Fruit fly (Drosophila melanogaster) whole organism, embryonic: ENCODE measurements around the gene Sec63.

ENCODE experiments used
- Asciz ChIP-seq: fragments of 200-800 bp; sonication (Bioruptor generic); optimal IDR thresholded peaks from 2 replicates; lab custom pipeline; 2017; ENCODE audit warnings: missing biosample characterization, mild to moderate bottlenecking, missing genetic modification characterization, missing genetic modification reagents
- Bgb ChIP-seq: fragments of 200-800 bp; sonication (Bioruptor generic); IDR thresholded peaks from 2 replicates; pipeline ENCODE4 v1.3.6; 2022; ENCODE audit warnings: missing biosample characterization, missing genetic modification characterization; ENCODE audit not compliant: partially characterized antibody
- CG14710 ChIP-seq: fragments of 200-800 bp; sonication (Bioruptor generic); optimal IDR thresholded peaks from 3 replicates; lab custom pipeline; 2019; ENCODE audit warnings: missing biosample characterization, mild to moderate bottlenecking, missing genetic modification characterization, moderate library complexity
- CG16815 ChIP-seq: fragments of 200-800 bp; sonication (Bioruptor generic); optimal IDR thresholded peaks from 3 replicates; lab custom pipeline; 2017; ENCODE audit warnings: missing biosample characterization, mild to moderate bottlenecking, missing genetic modification characterization
- CG2875 ChIP-seq: fragments of 200-800 bp; sonication (Bioruptor generic); optimal IDR thresholded peaks from 2 replicates; lab custom pipeline; 2017; ENCODE audit warnings: missing biosample characterization, mild to moderate bottlenecking, missing genetic modification characterization, missing genetic modification reagents
- CG30403 ChIP-seq: fragments of 200-800 bp; sonication (Bioruptor generic); optimal IDR thresholded peaks from 3 replicates; lab custom pipeline; 2016; ENCODE audit warnings: missing biosample characterization, missing genetic modification characterization
- CG4282 ChIP-seq: fragments of 200-800 bp; sonication (Bioruptor generic); optimal IDR thresholded peaks from 2 replicates; lab custom pipeline; 2016; ENCODE audit warnings: missing biosample characterization, missing genetic modification characterization
- CG4404 ChIP-seq: fragments of 200-800 bp; sonication (Bioruptor generic); IDR thresholded peaks from 2 replicates; pipeline ENCODE4 v1.3.6; 2022; ENCODE audit warnings: missing biosample characterization, missing genetic modification characterization
- CG6175 ChIP-seq: fragments of 200-800 bp; sonication (Bioruptor generic); IDR thresholded peaks from 3 replicates; pipeline ENCODE4 v1.3.6; 2022; ENCODE audit warnings: missing biosample characterization, missing genetic modification characterization
- CG6689 ChIP-seq: fragments of 200-800 bp; sonication (Bioruptor generic); IDR thresholded peaks from 2 replicates; pipeline ENCODE4 v1.3.6; 2022; ENCODE audit warnings: missing biosample characterization, missing genetic modification characterization
- CG7987 ChIP-seq: fragments of 200-800 bp; sonication (Bioruptor generic); optimal IDR thresholded peaks from 2 replicates; lab custom pipeline; 2018; ENCODE audit warnings: missing biosample characterization, mild to moderate bottlenecking, missing genetic modification characterization, moderate library complexity
- CG8290 ChIP-seq, 3 experiments: fragments of 200-800 bp; sonication (Bioruptor generic); optimal IDR thresholded peaks; 2 replicates each; lab custom pipeline; 2016 to 2019; ENCODE audit warnings: missing biosample characterization in 3 of 3, missing genetic modification characterization in 3 of 3, mild to moderate bottlenecking in 2 of 3, moderate library complexity in 1 of 3
- CG8765 ChIP-seq: fragments of 200-800 bp; sonication (Bioruptor generic); IDR thresholded peaks from 2 replicates; pipeline ENCODE4 v1.3.6; 2022; ENCODE audit warnings: missing biosample characterization, missing genetic modification characterization
- CG9215 ChIP-seq: fragments of 200-800 bp; sonication (Bioruptor generic); IDR thresholded peaks from 2 replicates; pipeline ENCODE4 v1.3.6; 2022; ENCODE audit warnings: missing biosample characterization, missing genetic modification characterization
- CG9876 ChIP-seq: fragments of 200-800 bp; sonication (Bioruptor generic); optimal IDR thresholded peaks from 2 replicates; lab custom pipeline; 2016; ENCODE audit warnings: missing biosample characterization, missing genetic modification characterization
- Ets65A ChIP-seq: fragments of 200-800 bp; sonication (Bioruptor generic); peaks from one replicate; lab custom pipeline; 2016; ENCODE audit warnings: missing biosample characterization, missing genetic modification characterization
- Ets97D ChIP-seq: fragments of 200-800 bp; sonication (Bioruptor generic); optimal IDR thresholded peaks from 3 replicates; lab custom pipeline; 2016; ENCODE audit warnings: missing biosample characterization, missing genetic modification characterization
- Fer1 ChIP-seq: fragments of 200-800 bp; sonication (Bioruptor generic); optimal IDR thresholded peaks from 2 replicates; lab custom pipeline; 2017; ENCODE audit warnings: missing biosample characterization, mild to moderate bottlenecking, missing genetic modification characterization
- MESR4 ChIP-seq: fragments of 200-800 bp; sonication (Bioruptor generic); optimal IDR thresholded peaks from 2 replicates; lab custom pipeline; 2018; ENCODE audit warnings: missing biosample characterization, mild to moderate bottlenecking, missing genetic modification characterization, moderate library complexity
- Neu2 ChIP-seq: fragments of 200-800 bp; sonication (Bioruptor generic); optimal IDR thresholded peaks from 3 replicates; lab custom pipeline; 2016; ENCODE audit warnings: missing biosample characterization, missing genetic modification characterization, borderline replicate concordance
- Taf1 ChIP-seq: fragments of 200-800 bp; sonication (Bioruptor generic); IDR thresholded peaks from 2 replicates; pipeline ENCODE4 v1.3.6; 2022; ENCODE audit warnings: missing biosample characterization, missing genetic modification characterization
- Xrp1 ChIP-seq: fragments of 200-800 bp; sonication (Bioruptor generic); IDR thresholded peaks from 2 replicates; pipeline ENCODE4 v1.3.6; 2022; ENCODE audit warnings: missing biosample characterization, missing genetic modification characterization
- ab ChIP-seq: fragments of 200-800 bp; sonication (Bioruptor generic); optimal IDR thresholded peaks from 2 replicates; lab custom pipeline; 2016; ENCODE audit warnings: missing biosample characterization, missing genetic modification characterization
- cad ChIP-seq: fragments of >200 bp; optimal IDR thresholded peaks from 2 replicates; lab custom pipeline; 2017; ENCODE audit warnings: missing biosample characterization, missing genetic modification characterization
- chinmo ChIP-seq: fragments of 200-800 bp; sonication (Bioruptor generic); IDR thresholded peaks from 4 replicates; pipeline ENCODE4 v1.3.6; 2022; ENCODE audit warnings: missing biosample characterization, missing genetic modification characterization; ENCODE audit not compliant: partially characterized antibody
- dimm ChIP-seq: fragments of 200-800 bp; sonication (Bioruptor generic); IDR thresholded peaks from 2 replicates; pipeline ENCODE4 v1.3.6; 2022; ENCODE audit warnings: missing biosample characterization, missing genetic modification characterization
- ems ChIP-seq: fragments of 200-800 bp; sonication (Bioruptor generic); optimal IDR thresholded peaks from 3 replicates; lab custom pipeline; 2016; ENCODE audit warnings: missing biosample characterization, missing genetic modification characterization
- en ChIP-seq: fragments of 200-800 bp; sonication (Bioruptor generic); optimal IDR thresholded peaks from 2 replicates; lab custom pipeline; 2016; ENCODE audit warnings: missing biosample characterization, missing genetic modification characterization
- esg ChIP-seq: fragments of 200-800 bp; sonication (Bioruptor generic); conservative IDR thresholded peaks from 2 replicates; pipeline ENCODE4 v1.3.6; 2022; ENCODE audit warnings: missing biosample characterization, missing genetic modification characterization
- ewg ChIP-seq: fragments of 200-800 bp; sonication (Bioruptor generic); optimal IDR thresholded peaks from 3 replicates; lab custom pipeline; 2017; ENCODE audit warnings: mild to moderate bottlenecking, missing biosample characterization, missing genetic modification reagents, missing genetic modification characterization
- gsb-n ChIP-seq: fragments of 200-800 bp; sonication (Bioruptor generic); optimal IDR thresholded peaks from 3 replicates; lab custom pipeline; 2018; ENCODE audit warnings: missing biosample characterization, mild to moderate bottlenecking, missing genetic modification characterization
- gt ChIP-seq: fragments of 200-800 bp; sonication (Bioruptor generic); IDR thresholded peaks from 2 replicates; pipeline ENCODE4 v1.3.6; 2022; ENCODE audit warnings: missing biosample characterization, missing genetic modification characterization
- hbn ChIP-seq: fragments of 200-800 bp; sonication (Bioruptor generic); IDR thresholded peaks from 2 replicates; pipeline ENCODE4 v1.3.6; 2022; ENCODE audit warnings: missing biosample characterization, missing genetic modification characterization; ENCODE audit not compliant: partially characterized antibody
- hkb ChIP-seq, 2 experiments: fragments of 200-800 bp in 1 of 2; fragments of >200 bp in 1 of 2; sonication (Bioruptor generic) in 1 of 2; IDR thresholded peaks in 1 of 2; optimal IDR thresholded peaks in 1 of 2; 2 replicates each; pipeline versions ENCODE4 v1.3.6 to Lab custom; 2017 to 2022; ENCODE audit warnings: missing biosample characterization in 1 of 2, missing genetic modification characterization in 1 of 2
- insv ChIP-seq, 2 experiments: fragments of 200-800 bp; sonication (Bioruptor generic); optimal IDR thresholded peaks; 3 replicates each; lab custom pipeline; 2016 to 2018; ENCODE audit warnings: missing biosample characterization in 2 of 2, missing genetic modification characterization in 2 of 2
- kni ChIP-seq: fragments of 200-800 bp; sonication (Bioruptor generic); optimal IDR thresholded peaks from 3 replicates; lab custom pipeline; 2017; ENCODE audit warnings: mild to moderate bottlenecking, missing biosample characterization, missing genetic modification reagents, missing genetic modification characterization
- nmo ChIP-seq: fragments of 200-800 bp; sonication (Bioruptor generic); optimal IDR thresholded peaks from 2 replicates; lab custom pipeline; 2018; ENCODE audit warnings: missing biosample characterization, mild to moderate bottlenecking, missing genetic modification characterization, moderate library complexity
- otp ChIP-seq: fragments of 200-800 bp; sonication (Bioruptor generic); IDR thresholded peaks from 3 replicates; pipeline ENCODE4, ENCODE4 v1.3.6; 2022; ENCODE audit warnings: missing biosample characterization, missing genetic modification characterization
- pfk ChIP-seq: fragments of 200-800 bp; sonication (Bioruptor generic); optimal IDR thresholded peaks from 2 replicates; lab custom pipeline; 2018; ENCODE audit warnings: missing biosample characterization, mild to moderate bottlenecking, missing genetic modification characterization, moderate library complexity
- row ChIP-seq: fragments of 200-800 bp; sonication (Bioruptor generic); IDR thresholded peaks from 3 replicates; pipeline ENCODE4 v1.3.6; 2022; ENCODE audit warnings: missing biosample characterization, missing genetic modification characterization
- run ChIP-seq: fragments of 200-800 bp; sonication (Bioruptor generic); optimal IDR thresholded peaks from 3 replicates; lab custom pipeline; 2018; ENCODE audit warnings: missing biosample characterization, mild to moderate bottlenecking, missing genetic modification characterization
- salm ChIP-seq: fragments of 200-800 bp; sonication (Bioruptor generic); optimal IDR thresholded peaks from 2 replicates; lab custom pipeline; 2018; ENCODE audit warnings: missing biosample characterization, mild to moderate bottlenecking, missing genetic modification characterization
- sc ChIP-seq, 3 experiments: fragments of >200 bp in 2 of 3; fragments of 200-800 bp in 1 of 3; sonication (Bioruptor generic) in 1 of 3; optimal IDR thresholded peaks; 2 replicates in 2 of 3; 3 replicates in 1 of 3; lab custom pipeline; 2017; ENCODE audit warnings: mild to moderate bottlenecking in 1 of 3, missing biosample characterization in 1 of 3, missing genetic modification characterization in 1 of 3, missing genetic modification reagents in 1 of 3
- seq ChIP-seq: fragments of 200-800 bp; sonication (Bioruptor generic); IDR thresholded peaks from 2 replicates; pipeline ENCODE4 v1.3.6; 2022; ENCODE audit warnings: missing biosample characterization, missing genetic modification characterization
- slp2 ChIP-seq: fragments of 200-800 bp; sonication (Bioruptor generic); optimal IDR thresholded peaks from 2 replicates; lab custom pipeline; 2016; ENCODE audit warnings: missing biosample characterization, missing genetic modification characterization
- tna ChIP-seq: fragments of 200-800 bp; sonication (Bioruptor generic); IDR thresholded peaks from 2 replicates; pipeline ENCODE4 v1.3.6; 2022; ENCODE audit warnings: missing biosample characterization, missing genetic modification characterization; ENCODE audit not compliant: partially characterized antibody
- trem ChIP-seq: fragments of 200-800 bp; optimal IDR thresholded peaks from 3 replicates; lab custom pipeline; 2019; ENCODE audit warnings: missing biosample characterization, mild to moderate bottlenecking, missing genetic modification characterization, moderate library complexity
- trh ChIP-seq: fragments of 200-800 bp; sonication (Bioruptor generic); optimal IDR thresholded peaks from 2 replicates; lab custom pipeline; 2016; ENCODE audit warnings: missing biosample characterization, missing genetic modification characterization
- unc-4 ChIP-seq: fragments of 200-800 bp; sonication (Bioruptor generic); IDR thresholded peaks from 2 replicates; pipeline ENCODE4 v1.3.6; 2022; ENCODE audit warnings: missing biosample characterization, missing genetic modification characterization; ENCODE audit not compliant: partially characterized antibody
- zen2 ChIP-seq: fragments of 200-800 bp; sonication (Bioruptor generic); IDR thresholded peaks from 3 replicates; pipeline ENCODE4 v1.3.6; 2022; ENCODE audit warnings: missing biosample characterization, missing genetic modification characterization; ENCODE audit not compliant: partially characterized antibody

The Sec63 gene

DNA sequence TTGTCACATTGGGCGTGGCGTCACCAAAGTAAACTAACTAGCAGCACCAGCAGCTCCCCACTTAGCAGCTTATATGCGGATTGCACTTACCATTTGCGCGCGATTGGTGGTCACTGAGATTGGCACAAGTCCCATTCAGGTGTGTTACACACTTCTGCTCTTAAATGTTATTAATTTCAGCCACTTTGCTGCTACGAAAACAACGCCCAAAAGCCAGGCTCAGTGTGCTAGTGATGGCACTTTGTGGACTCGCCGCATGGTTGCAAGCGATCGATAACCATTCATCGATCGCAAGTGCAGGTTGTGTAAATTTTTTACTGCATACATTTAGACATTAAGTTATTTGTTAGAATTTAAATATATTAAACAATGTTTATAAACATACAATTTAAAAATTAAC is 25.4 kb upstream of the Sec63 start, which contains the start of the genes wrm1 and wrm2 (continued):
- TF ChIP-seq zen2 (GFP tag; lab: Robert Waterston, UW) = no peak
- no peak for TF ChIP-seq CG16815 (GFP tag; lab: Kevin White, UChicago)
- no peak for TF ChIP-seq ems (GFP tag; lab: Kevin White, UChicago)
- no peak for TF ChIP-seq CG9876 (GFP tag; lab: Kevin White, UChicago)
- TF ChIP-seq nmo = peak; percentile 42
- TF ChIP-seq gsb-n (tag; lab: Kevin White, UChicago) = peak; percentile 89
- TF ChIP-seq run (tag; lab: Kevin White, UChicago) = no peak
- no peak for TF ChIP-seq Ets65A (GFP tag; lab: Kevin White, UChicago)
- no peak for TF ChIP-seq CG2875
- TF ChIP-seq CG8765 (GFP tag; lab: Robert Waterston, UW) = no peak
- TF ChIP-seq seq (GFP tag; lab: Robert Waterston, UW) = no peak
- TF ChIP-seq tna (GFP tag; lab: Robert Waterston, UW) = peak; percentile 67
- TF ChIP-seq otp = no peak
- peak; percentile 38 for TF ChIP-seq CG8290 (GFP tag; optimal IDR thresholded peaks at IDR 0.05; lab: Kevin White, UChicago)
- TF ChIP-seq CG8290 (tag; optimal IDR thresholded peaks at IDR 0.05; lab: Kevin White, UChicago) = peak in 1 of 2 experiments; percentile 95
- no peak for TF ChIP-seq CG4282 (GFP tag; lab: Kevin White, UChicago)
- no peak for TF ChIP-seq trh (GFP tag; lab: Kevin White, UChicago)
- no peak for TF ChIP-seq ab (GFP tag; lab: Kevin White, UChicago)
- TF ChIP-seq salm (tag; lab: Kevin White, UChicago) = no peak
- TF ChIP-seq CG14710 (tag; lab: Kevin White, UChicago) = peak; percentile 52
- peak; percentile 56 for TF ChIP-seq Ets97D (GFP tag; lab: Kevin White, UChicago)
- no peak for TF ChIP-seq CG4404
- TF ChIP-seq trem (tag; lab: Kevin White, UChicago) = peak; percentile 55
- TF ChIP-seq Bgb = peak; percentile 70
- TF ChIP-seq en (GFP tag; lab: Kevin White, UChicago) = no peak
- no peak for TF ChIP-seq CG6175 (GFP tag; lab: Robert Waterston, UW)
- TF ChIP-seq slp2 (GFP tag; lab: Kevin White, UChicago) = no peak
- 0 out of 2 replicates have a peak, but pooled peaks have one; percentile 5 for TF ChIP-seq Xrp1 (GFP tag; lab: Robert Waterston, UW)
- TF ChIP-seq ewg (GFP tag; lab: Kevin White, UChicago) = no peak
- TF ChIP-seq MESR4 (GFP tag; lab: Kevin White, UChicago) = peak; percentile 98
- no peak for TF ChIP-seq CG6689 (GFP tag; lab: Robert Waterston, UW)
- peak in 1 of 2 experiments; percentile 60 for TF ChIP-seq insv (GFP tag; optimal IDR thresholded peaks at IDR 0.05; lab: Kevin White, UChicago)
- no peak for TF ChIP-seq hkb (optimal IDR thresholded peaks at IDR 0.05; lab: Kevin White, UChicago)
- no peak for TF ChIP-seq hkb (GFP tag; IDR thresholded peaks at IDR 0.05; lab: Robert Waterston, UW)
- TF ChIP-seq Fer1 = peak; percentile 11
- TF ChIP-seq gt (GFP tag; lab: Robert Waterston, UW) = no peak
- no peak for TF ChIP-seq pfk
- TF ChIP-seq CG9215 (GFP tag; lab: Robert Waterston, UW) = no peak
- TF ChIP-seq sc (optimal IDR thresholded peaks at IDR 0.05; lab: Kevin White, UChicago) = no peak
- TF ChIP-seq sc (GFP tag; optimal IDR thresholded peaks at IDR 0.05; lab: Kevin White, UChicago) = no peak
- no peak for TF ChIP-seq cad (GFP tag; lab: Kevin White, UChicago)
- TF ChIP-seq dimm (GFP tag; lab: Robert Waterston, UW) = no peak
- TF ChIP-seq CG7987 (GFP tag; lab: Kevin White, UChicago) = no peak
- TF ChIP-seq esg = no peak
- TF ChIP-seq hbn (GFP tag; lab: Robert Waterston, UW) = no peak
- no peak for TF ChIP-seq Taf1 (GFP tag; lab: Robert Waterston, UW)
- no peak for TF ChIP-seq Asciz (GFP tag; lab: Kevin White, UChicago)
- peak; percentile 62 for TF ChIP-seq unc-4
- TF ChIP-seq Neu2 (GFP tag; lab: Kevin White, UChicago) = no peak
- no peak for TF ChIP-seq kni (GFP tag; lab: Kevin White, UChicago)
- TF ChIP-seq chinmo (GFP tag; lab: Robert Waterston, UW) = 0 out of 4 replicates have a peak, but pooled peaks have one; percentile 13
- no peak for TF ChIP-seq CG30403
- no peak for TF ChIP-seq row (GFP tag; lab: Robert Waterston, UW)
